Fruit fly (Drosophila melanogaster) whole organism, embryonic: ENCODE data around the gene Gbs-76A.

Experiments
- Abd-B ChIP-seq: fragments of 200-800 bp; sonication (Bioruptor generic); optimal IDR thresholded peaks from 2 replicates; lab custom pipeline; 2018; ENCODE audit warnings: missing biosample characterization, mild to moderate bottlenecking, missing genetic modification characterization, moderate library complexity
- B-H2 ChIP-seq: fragments of 200-800 bp; sonication (Bioruptor generic); optimal IDR thresholded peaks from 2 replicates; lab custom pipeline; 2018; ENCODE audit warnings: missing biosample characterization, mild to moderate bottlenecking, missing genetic modification characterization
- CG10543 ChIP-seq: fragments of 200-800 bp; sonication (Bioruptor generic); optimal IDR thresholded peaks from 3 replicates; lab custom pipeline; 2017; ENCODE audit warnings: missing biosample characterization, mild to moderate bottlenecking, missing genetic modification characterization, moderate library complexity
- CG13624 ChIP-seq: fragments of 200-800 bp; sonication (Bioruptor generic); optimal IDR thresholded peaks from 2 replicates; lab custom pipeline; 2016; ENCODE audit warnings: missing biosample characterization, missing genetic modification characterization
- CG14014 ChIP-seq: fragments of 200-800 bp; sonication (Bioruptor generic); IDR thresholded peaks from 2 replicates; pipeline ENCODE4 v1.3.6; 2022; ENCODE audit warnings: missing biosample characterization, missing genetic modification characterization
- CG15514 ChIP-seq: fragments of 200-800 bp; sonication (Bioruptor generic); optimal IDR thresholded peaks from 3 replicates; lab custom pipeline; 2017; ENCODE audit warnings: missing biosample characterization, missing genetic modification characterization, mild to moderate bottlenecking, moderate library complexity, missing genetic modification reagents
- CG1603 ChIP-seq: fragments of 200-800 bp; sonication (Bioruptor generic); optimal IDR thresholded peaks from 2 replicates; lab custom pipeline; 2019; ENCODE audit warnings: missing biosample characterization, mild to moderate bottlenecking, missing genetic modification characterization, moderate library complexity
- CG17612 ChIP-seq: fragments of 200-800 bp; sonication (Bioruptor generic); IDR thresholded peaks from 2 replicates; pipeline ENCODE4 v1.3.6; 2022; ENCODE audit warnings: missing biosample characterization, missing genetic modification characterization
- CG18262 ChIP-seq: fragments of 200-800 bp; optimal IDR thresholded peaks from 3 replicates; lab custom pipeline; 2019; ENCODE audit warnings: missing biosample characterization, mild to moderate bottlenecking, missing genetic modification characterization, moderate library complexity
- CG3163 ChIP-seq: fragments of 200-800 bp; sonication (Bioruptor generic); optimal IDR thresholded peaks from 3 replicates; lab custom pipeline; 2016; ENCODE audit warnings: missing biosample characterization, missing genetic modification characterization
- CG32532 ChIP-seq: fragments of 200-800 bp; sonication (Bioruptor generic); IDR thresholded peaks from 2 replicates; pipeline ENCODE4 v1.3.6; 2022; ENCODE audit warnings: missing biosample characterization, missing genetic modification characterization
- CG3847 ChIP-seq: fragments of 200-800 bp; sonication (Bioruptor generic); IDR thresholded peaks from 2 replicates; pipeline ENCODE4 v1.3.6; 2022; ENCODE audit warnings: missing biosample characterization, missing genetic modification characterization
- CG4854 ChIP-seq: fragments of 200-800 bp; sonication (Bioruptor generic); optimal IDR thresholded peaks from 2 replicates; lab custom pipeline; 2016; ENCODE audit warnings: missing biosample characterization, missing genetic modification characterization, inconsistent platforms
- CG6765 ChIP-seq: fragments of 200-800 bp; sonication (Bioruptor generic); optimal IDR thresholded peaks from 3 replicates; lab custom pipeline; 2017; ENCODE audit warnings: missing biosample characterization, mild to moderate bottlenecking, missing genetic modification characterization
- CG7372 ChIP-seq: fragments of 200-800 bp; sonication (Bioruptor generic); IDR thresholded peaks from 2 replicates; pipeline ENCODE4 v1.3.6; 2022; ENCODE audit warnings: missing biosample characterization, missing genetic modification characterization
- CG7786 ChIP-seq: fragments of 200-800 bp; sonication (Bioruptor generic); optimal IDR thresholded peaks from 2 replicates; lab custom pipeline; 2016; ENCODE audit warnings: missing biosample characterization, missing genetic modification characterization
- CG8765 ChIP-seq: fragments of 200-800 bp; sonication (Bioruptor generic); IDR thresholded peaks from 2 replicates; pipeline ENCODE4 v1.3.6; 2022; ENCODE audit warnings: missing biosample characterization, missing genetic modification characterization
- CG8924 ChIP-seq: fragments of 200-800 bp; optimal IDR thresholded peaks from 3 replicates; lab custom pipeline; 2019; ENCODE audit warnings: missing biosample characterization, mild to moderate bottlenecking, missing genetic modification characterization, moderate library complexity
- CG9609 ChIP-seq: fragments of 200-800 bp; sonication (Bioruptor generic); optimal IDR thresholded peaks from 3 replicates; lab custom pipeline; 2016; ENCODE audit warnings: missing biosample characterization, missing genetic modification characterization
- CHES-1-like ChIP-seq: fragments of 200-800 bp; sonication (Bioruptor generic); optimal IDR thresholded peaks from 2 replicates; lab custom pipeline; 2016; ENCODE audit warnings: missing biosample characterization, missing genetic modification characterization
- D ChIP-seq, 2 experiments: fragments of 200-800 bp in 1 of 2; fragments of >200 bp in 1 of 2; sonication (Bioruptor generic) in 1 of 2; optimal IDR thresholded peaks; 2 replicates in 1 of 2; 3 replicates in 1 of 2; lab custom pipeline; 2017; ENCODE audit warnings: mild to moderate bottlenecking in 1 of 2, missing biosample characterization in 1 of 2, missing genetic modification characterization in 1 of 2, missing genetic modification reagents in 1 of 2
- D19B ChIP-seq: fragments of 200-800 bp; sonication (Bioruptor generic); optimal IDR thresholded peaks from 2 replicates; lab custom pipeline; 2017; ENCODE audit warnings: missing biosample characterization, mild to moderate bottlenecking, missing genetic modification characterization
- Dfd ChIP-seq, 2 experiments: fragments of >200 bp; optimal IDR thresholded peaks; 2 replicates each; lab custom pipeline; 2017; ENCODE audit warnings: missing biosample characterization in 2 of 2, missing genetic modification characterization in 2 of 2
- Hand ChIP-seq: fragments of 200-800 bp; sonication (Bioruptor generic); optimal IDR thresholded peaks from 2 replicates; lab custom pipeline; 2017; ENCODE audit warnings: mild to moderate bottlenecking, missing biosample characterization, missing genetic modification reagents, missing genetic modification characterization
- Hr78 ChIP-seq, 2 experiments: fragments of 200-800 bp in 1 of 2; fragments of >200 bp in 1 of 2; sonication (Bioruptor generic) in 1 of 2; optimal IDR thresholded peaks; 2 replicates each; lab custom pipeline; 2017 to 2019; ENCODE audit warnings: missing biosample characterization in 2 of 2, missing genetic modification characterization in 2 of 2, mild to moderate bottlenecking in 1 of 2, moderate library complexity in 1 of 2
- Lhr ChIP-seq: fragments of 200-800 bp; sonication (Bioruptor generic); optimal IDR thresholded peaks from 3 replicates; lab custom pipeline; 2017; ENCODE audit warnings: mild to moderate bottlenecking, missing biosample characterization, missing genetic modification reagents, missing genetic modification characterization
- MTF-1 ChIP-seq: fragments of 200-800 bp; sonication (Bioruptor generic); optimal IDR thresholded peaks from 2 replicates; lab custom pipeline; 2018; ENCODE audit warnings: missing biosample characterization, mild to moderate bottlenecking, missing genetic modification characterization, borderline replicate concordance
- NC2β ChIP-seq: fragments of 200-800 bp; sonication (Bioruptor generic); optimal IDR thresholded peaks from 2 replicates; lab custom pipeline; 2016; ENCODE audit warnings: missing biosample characterization, missing genetic modification characterization
- Oli ChIP-seq: fragments of 200-800 bp; sonication (Bioruptor generic); optimal IDR thresholded peaks from 2 replicates; lab custom pipeline; 2018; ENCODE audit warnings: missing biosample characterization, mild to moderate bottlenecking, missing genetic modification characterization, moderate library complexity
- Opbp ChIP-seq: fragments of 200-800 bp; sonication (Bioruptor generic); IDR thresholded peaks from 3 replicates; pipeline ENCODE4 v1.3.6; 2022; ENCODE audit warnings: missing biosample characterization, missing genetic modification characterization; ENCODE audit not compliant: partially characterized antibody
- Poxn ChIP-seq: fragments of 200-800 bp; sonication (Bioruptor generic); IDR thresholded peaks from 2 replicates; pipeline ENCODE4 v1.3.6; 2022; ENCODE audit warnings: missing biosample characterization, missing genetic modification characterization
- Side ChIP-seq: fragments of 200-800 bp; sonication (Bioruptor generic); optimal IDR thresholded peaks from 2 replicates; lab custom pipeline; 2016; ENCODE audit warnings: missing biosample characterization, missing genetic modification characterization
- Sin3A ChIP-seq: fragments of >200 bp; optimal IDR thresholded peaks from 2 replicates; lab custom pipeline; 2018
- ap ChIP-seq: fragments of 200-800 bp; sonication (Bioruptor generic); IDR thresholded peaks from 2 replicates; pipeline ENCODE4 v1.3.6; 2022; ENCODE audit warnings: missing biosample characterization, missing genetic modification characterization
- btn ChIP-seq: fragments of 200-800 bp; sonication (Bioruptor generic); optimal IDR thresholded peaks from 2 replicates; lab custom pipeline; 2016; ENCODE audit warnings: missing biosample characterization, missing genetic modification characterization
- chm ChIP-seq: fragments of 200-800 bp; sonication (Bioruptor generic); IDR thresholded peaks from 2 replicates; pipeline ENCODE4 v1.3.6; 2022; ENCODE audit warnings: missing biosample characterization, missing genetic modification characterization
- disco-r ChIP-seq: fragments of 200-800 bp; sonication (Bioruptor generic); optimal IDR thresholded peaks from 2 replicates; lab custom pipeline; 2016; ENCODE audit warnings: missing biosample characterization, missing genetic modification characterization
- dmrt11E ChIP-seq: fragments of 200-800 bp; sonication (Bioruptor generic); optimal IDR thresholded peaks from 3 replicates; lab custom pipeline; 2018; ENCODE audit warnings: missing biosample characterization, mild to moderate bottlenecking, missing genetic modification characterization, moderate library complexity
- en ChIP-seq: fragments of 200-800 bp; sonication (Bioruptor generic); optimal IDR thresholded peaks from 2 replicates; lab custom pipeline; 2016; ENCODE audit warnings: missing biosample characterization, missing genetic modification characterization
- ewg ChIP-seq: fragments of 200-800 bp; sonication (Bioruptor generic); optimal IDR thresholded peaks from 3 replicates; lab custom pipeline; 2017; ENCODE audit warnings: mild to moderate bottlenecking, missing biosample characterization, missing genetic modification reagents, missing genetic modification characterization
- exex ChIP-seq: fragments of 200-800 bp; sonication (Bioruptor generic); optimal IDR thresholded peaks from 4 replicates; lab custom pipeline; 2018; ENCODE audit warnings: missing biosample characterization, mild to moderate bottlenecking, missing genetic modification characterization, moderate library complexity
- fd3F ChIP-seq: fragments of 200-800 bp; sonication (Bioruptor generic); optimal IDR thresholded peaks from 2 replicates; lab custom pipeline; 2018; ENCODE audit warnings: missing biosample characterization, mild to moderate bottlenecking, missing genetic modification characterization, moderate library complexity
- hb ChIP-seq: fragments of 200-800 bp; sonication (Bioruptor generic); IDR thresholded peaks from 3 replicates; pipeline ENCODE4 v1.3.6; 2022; ENCODE audit warnings: missing biosample characterization, missing genetic modification characterization; ENCODE audit not compliant: partially characterized antibody
- kah ChIP-seq: fragments of 200-800 bp; sonication (Bioruptor generic); optimal IDR thresholded peaks from 2 replicates; lab custom pipeline; 2018; ENCODE audit warnings: missing biosample characterization, mild to moderate bottlenecking, missing genetic modification characterization
- kni ChIP-seq: fragments of 200-800 bp; sonication (Bioruptor generic); optimal IDR thresholded peaks from 3 replicates; lab custom pipeline; 2017; ENCODE audit warnings: mild to moderate bottlenecking, missing biosample characterization, missing genetic modification reagents, missing genetic modification characterization
- prd ChIP-seq, 3 experiments: fragments of >200 bp in 2 of 3; fragments of 200-800 bp in 1 of 3; sonication (Bioruptor generic) in 1 of 3; optimal IDR thresholded peaks in 2 of 3; IDR thresholded peaks in 1 of 3; 2 replicates in 2 of 3; 3 replicates in 1 of 3; pipeline versions ENCODE4 v1.3.6 to Lab custom; 2017 to 2022; ENCODE audit warnings: missing biosample characterization in 1 of 3, missing genetic modification characterization in 1 of 3
- psq ChIP-seq: fragments of 200-800 bp; sonication (Bioruptor generic); optimal IDR thresholded peaks from 2 replicates; lab custom pipeline; 2017; ENCODE audit warnings: missing biosample characterization, missing genetic modification characterization
- pzg ChIP-seq: fragments of 200-800 bp; sonication (Bioruptor generic); optimal IDR thresholded peaks from 3 replicates; lab custom pipeline; 2018; ENCODE audit warnings: missing biosample characterization, mild to moderate bottlenecking, missing genetic modification characterization, moderate library complexity
- seq ChIP-seq: fragments of 200-800 bp; sonication (Bioruptor generic); IDR thresholded peaks from 2 replicates; pipeline ENCODE4 v1.3.6; 2022; ENCODE audit warnings: missing biosample characterization, missing genetic modification characterization
- stc ChIP-seq: fragments of 200-800 bp; sonication (Bioruptor generic); IDR thresholded peaks from 2 replicates; pipeline ENCODE4 v1.3.6; 2022; ENCODE audit warnings: missing biosample characterization, missing genetic modification characterization

Gbs-76A gene

DNA sequence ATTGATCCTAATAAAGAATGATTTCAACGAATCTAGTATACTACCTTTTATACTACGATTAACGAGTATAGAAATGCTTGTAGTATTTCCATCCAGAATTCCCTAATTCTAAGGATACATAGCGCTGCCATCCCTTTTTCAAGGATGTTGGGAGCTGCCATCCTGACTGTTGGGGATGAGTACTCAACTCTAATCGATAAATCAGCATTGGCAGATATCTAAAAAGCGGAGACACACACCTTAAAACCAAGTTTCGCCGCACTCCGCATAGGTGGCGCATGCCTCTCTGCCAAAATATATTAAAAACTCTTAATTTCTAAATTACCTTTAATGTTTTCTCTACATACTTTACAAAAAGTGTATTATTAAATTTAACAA, 1.7 kb upstream of the Gbs-76A start, which contains the start of gene fal (continued):
- TF ChIP-seq B-H2 (GFP tag; lab: Kevin White, UChicago) (no peak), CG3847 (peak; percentile 30; the same call in 1 of the 2 replicates), CG9609 (GFP tag; lab: Kevin White, UChicago) (no peak), CG7786 (no peak), prd (optimal IDR thresholded peaks at IDR 0.05; lab: Kevin White, UChicago) (no peak), prd (GFP tag; IDR thresholded peaks at IDR 0.05; lab: Robert Waterston, UW) (0 out of 3 replicates have a peak, but pooled peaks have one; percentile 34), CG8924 (no peak), psq (GFP tag; lab: Kevin White, UChicago) (no peak), Hr78 (GFP tag; optimal IDR thresholded peaks at IDR 0.05; lab: Kevin White, UChicago) (no peak), MTF-1 (GFP tag; lab: Kevin White, UChicago) (no peak), NC2β (GFP tag; lab: Kevin White, UChicago) (peak; percentile 4), CG4854 (peak; percentile 6), kni (GFP tag; lab: Kevin White, UChicago) (no peak), exex (tag; lab: Kevin White, UChicago) (no peak), CHES-1-like (no peak), CG18262 (tag; lab: Kevin White, UChicago) (no peak), pzg (GFP tag; lab: Kevin White, UChicago) (peak; percentile 72), seq (GFP tag; lab: Robert Waterston, UW) (no peak), CG14014 (GFP tag; lab: Robert Waterston, UW) (no peak), CG7372 (no peak), Lhr (GFP tag; lab: Kevin White, UChicago) (peak; percentile 91), Abd-B (GFP tag; lab: Kevin White, UChicago) (peak; percentile 32), Opbp (GFP tag; lab: Robert Waterston, UW) (peak; percentile 66; the same call in 2 of the 3 replicates), Side (no peak), stc (no peak), Hand (GFP tag; lab: Kevin White, UChicago) (no peak), CG3163 (no peak), D (optimal IDR thresholded peaks at IDR 0.05; lab: Kevin White, UChicago) (no peak), D (GFP tag; optimal IDR thresholded peaks at IDR 0.05; lab: Kevin White, UChicago) (no peak), disco-r (no peak), Dfd (GFP tag; optimal IDR thresholded peaks at IDR 0.05; lab: Kevin White, UChicago) (no peak), CG6765 (no peak), Sin3A (no peak), CG8765 (GFP tag; lab: Robert Waterston, UW) (peak; percentile 46; the same call in 1 of the 2 replicates), en (GFP tag; lab: Kevin White, UChicago) (no peak), ap (GFP tag; lab: Robert Waterston, UW) (no peak), CG10543 (GFP tag; lab: Kevin White, UChicago) (no peak), CG17612 (0 out of 2 replicates have a peak, but pooled peaks have one; percentile 4), CG15514 (GFP tag; lab: Kevin White, UChicago) (peak; percentile 57), fd3F (no peak), CG13624 (GFP tag; lab: Kevin White, UChicago) (no peak), CG1603 (tag; lab: Kevin White, UChicago) (peak; percentile 43), kah (no peak), ewg (GFP tag; lab: Kevin White, UChicago) (no peak), hb (no peak), Oli (no peak), D19B (GFP tag; lab: Kevin White, UChicago) (no peak), dmrt11E (no peak), Poxn (no peak), btn (GFP tag; lab: Kevin White, UChicago) (no peak), chm (GFP tag; lab: Robert Waterston, UW) (no peak), CG32532 (peak; percentile 60; the same call in 1 of the 2 replicates)
